Fruit fly (Drosophila melanogaster) whole organism: ENCODE results near the gene Eip75B.

ENCODE experiments used
- CG8478 ChIP-seq: fragments of >200 bp; optimal IDR thresholded peaks from 2 replicates; lab custom pipeline; 2018; ENCODE audit warnings: inconsistent platforms
- Dll ChIP-seq: fragments of >200 bp; optimal IDR thresholded peaks from 2 replicates; lab custom pipeline; 2017
- EcR ChIP-seq, 2 experiments: fragments of >200 bp; optimal IDR thresholded peaks; 2 replicates each; lab custom pipeline; 2017; ENCODE audit warnings: missing biosample characterization in 2 of 2, missing genetic modification characterization in 2 of 2, missing genetic modification reagents in 2 of 2
- pan ChIP-seq: fragments of >200 bp; optimal IDR thresholded peaks from 2 replicates; lab custom pipeline; 2017
- psq ChIP-seq: fragments of >200 bp; optimal IDR thresholded peaks from 2 replicates; lab custom pipeline; 2017
- usp ChIP-seq: fragments of >200 bp; optimal IDR thresholded peaks from 2 replicates; lab custom pipeline; 2017; ENCODE audit warnings: missing biosample characterization, missing genetic modification characterization, mixed read lengths

dm6 chr3L:18105343-18106020 is 41.0 kb upstream of the Eip75B start:
- no peak for TF ChIP-seq CG8478
- TF ChIP-seq pan: no peak
- no peak for TF ChIP-seq psq (lab: Kevin White, UChicago)
- no peak for TF ChIP-seq usp (GFP tag; lab: Kevin White, UChicago)
- no peak for TF ChIP-seq Dll (lab: Kevin White, UChicago)
- no peak for TF ChIP-seq EcR (GFP tag; optimal IDR thresholded peaks at IDR 0.05; lab: Kevin White, UChicago)
